Worm (Caenorhabditis elegans) whole organism, L2 larva: ENCODE results near the gene erd-2.1.

Experiments used
- ZK546.5 ChIP-seq: sonication (generic microtip); optimal IDR thresholded peaks from 2 replicates; lab custom pipeline; 2017; ENCODE audit warnings: missing biosample characterization, missing genetic modification characterization
- blmp-1 ChIP-seq: sonication (generic microtip); optimal IDR thresholded peaks from 2 replicates; lab custom pipeline; 2017; ENCODE audit warnings: missing genetic modification characterization, mild to moderate bottlenecking, missing compliant biosample characterization, antibody characterized with exemption, moderate library complexity; ENCODE audit not compliant: insufficient read depth
- egl-27 ChIP-seq: sonication (generic microtip); optimal IDR thresholded peaks from 3 replicates; lab custom pipeline; 2017; ENCODE audit warnings: missing biosample characterization, missing genetic modification reagents, missing genetic modification characterization
- elt-1 ChIP-seq: fragments of 150-350 bp; optimal IDR thresholded peaks from 2 replicates; lab custom pipeline; 2014; ENCODE audit warnings: missing biosample characterization, missing genetic modification characterization
- fos-1 ChIP-seq: fragments of 150-350 bp; optimal IDR thresholded peaks from 2 replicates; lab custom pipeline; 2014; ENCODE audit warnings: missing biosample characterization, missing genetic modification characterization
- lin-13 ChIP-seq: fragments of 150-350 bp; optimal IDR thresholded peaks from 2 replicates; lab custom pipeline; 2014; ENCODE audit warnings: missing biosample characterization, missing genetic modification reagents, missing genetic modification characterization
- lin-39 ChIP-seq: fragments of 150-350 bp; optimal IDR thresholded peaks from 2 replicates; lab custom pipeline; 2014; ENCODE audit warnings: missing biosample characterization, missing genetic modification reagents, missing genetic modification characterization
- nhr-10 ChIP-seq: sonication (generic microtip); optimal IDR thresholded peaks from 2 replicates; lab custom pipeline; 2017; ENCODE audit warnings: missing biosample characterization, missing genetic modification characterization
- nhr-237 ChIP-seq: fragments of 150-350 bp; optimal IDR thresholded peaks from 2 replicates; lab custom pipeline; 2014; ENCODE audit warnings: missing biosample characterization, missing genetic modification characterization
- nhr-6 ChIP-seq: fragments of 150-350 bp; optimal IDR thresholded peaks from 2 replicates; lab custom pipeline; 2014; ENCODE audit warnings: missing biosample characterization, missing genetic modification characterization
- snpc-4 ChIP-seq: fragments of 150-350 bp; optimal IDR thresholded peaks from 2 replicates; lab custom pipeline; 2014; ENCODE audit warnings: missing biosample characterization, missing genetic modification characterization
- unc-39 ChIP-seq: fragments of 150-350 bp; optimal IDR thresholded peaks from 2 replicates; lab custom pipeline; 2014; ENCODE audit warnings: missing biosample characterization, missing genetic modification characterization
- ztf-4 ChIP-seq: fragments of 150-350 bp; optimal IDR thresholded peaks from 2 replicates; lab custom pipeline; 2014; ENCODE audit warnings: missing biosample characterization, missing genetic modification characterization

- TF ChIP-seq lin-39 (tag; lab: Kevin White, UChicago) (no peak), nhr-237 (tag; lab: Kevin White, UChicago) (no peak), unc-39 (tag; lab: Kevin White, UChicago) (no peak), elt-1 (tag; lab: Kevin White, UChicago) (no peak), egl-27 (no peak), nhr-6 (tag; lab: Kevin White, UChicago) (no peak), blmp-1 (no peak), lin-13 (GFP tag; lab: Kevin White, UChicago) (no peak), snpc-4 (tag; lab: Kevin White, UChicago) (no peak), ztf-4 (tag; lab: Kevin White, UChicago) (no peak), nhr-10 (tag; lab: Kevin White, UChicago) (no peak), ZK546.5 (tag; lab: Kevin White, UChicago) (no peak), fos-1 (tag; lab: Kevin White, UChicago) (no peak)
These were observed 3.8 kb upstream of the erd-2.1 start for ce11 chrX:10162476-10162875.
